Fruit fly (Drosophila melanogaster): ENCODE measurements around the gene Hex-A.

Gene Hex-A

DNA sequence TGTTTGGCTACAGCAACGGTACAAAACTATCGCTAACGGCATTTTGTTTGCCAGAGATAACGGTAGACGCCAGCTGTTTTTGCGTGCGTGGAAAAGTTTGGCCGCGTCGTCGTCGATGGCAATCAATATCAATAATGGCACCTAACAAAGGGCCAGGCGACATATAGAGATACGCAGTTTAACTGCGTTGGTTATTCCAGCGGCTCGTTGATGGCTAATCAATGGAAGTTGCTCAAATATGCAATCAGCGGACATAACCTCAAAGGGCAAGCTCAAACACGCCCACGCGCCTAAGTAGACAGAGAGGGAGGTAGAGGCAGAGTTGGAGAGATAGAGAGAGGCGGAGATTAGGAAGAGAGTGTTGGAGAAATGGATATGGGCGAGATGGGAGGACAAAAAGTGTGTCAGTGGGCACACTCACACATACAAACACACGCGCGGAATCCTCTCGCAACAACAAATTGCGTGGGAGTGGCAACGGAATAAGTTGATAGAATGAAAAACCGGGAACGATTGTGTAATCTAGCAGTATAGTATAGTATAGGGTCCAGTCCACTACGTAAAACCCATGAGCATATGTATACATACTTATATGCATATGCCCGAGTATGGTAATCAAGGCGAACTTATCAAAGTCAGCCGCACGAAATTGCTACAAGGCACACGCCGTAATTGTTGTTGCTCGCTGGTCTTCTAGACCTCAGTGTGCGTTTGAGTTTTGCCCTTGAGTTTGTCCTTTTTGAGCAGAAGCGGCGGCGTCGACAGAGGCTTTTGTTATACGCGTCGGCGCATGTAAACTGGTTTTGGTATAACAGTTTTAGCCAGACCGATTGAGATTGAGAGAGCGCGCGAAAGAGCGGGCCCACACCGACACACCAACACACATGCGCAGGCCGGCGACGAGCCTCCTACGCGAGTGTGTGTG is 13.9 kb downstream of the Hex-A start (continued):
- TF ChIP-seq CG8290 (GFP tag; optimal IDR thresholded peaks at IDR 0.05) (no peak), CG8290 (tag; optimal IDR thresholded peaks at IDR 0.05) (peak in 1 of 2 experiments; percentile 51), gcm (GFP tag; optimal IDR thresholded peaks at IDR 0.05) (no peak), sd (tag; optimal IDR thresholded peaks at IDR 0.05) (peak; percentile 29)

- TF ChIP-seq CG43689 (GFP tag; IDR thresholded peaks at IDR 0.05) (0 out of 2 replicates have a peak, but pooled peaks have one; percentile 17), twi (tag; optimal IDR thresholded peaks at IDR 0.05) (peak; percentile 42), CG4820 (GFP tag; optimal IDR thresholded peaks at IDR 0.05) (peak; percentile 81), chinmo (GFP tag; IDR thresholded peaks at IDR 0.05; ENCODE audit: partially characterized antibody) (no peak; the same call in 3 of the 4 replicates), Elba2 (GFP tag; optimal IDR thresholded peaks at IDR 0.05) (no peak), CG17802 (tag; optimal IDR thresholded peaks at IDR 0.05) (no peak), gfzf (GFP tag; optimal IDR thresholded peaks at IDR 0.05) (no peak), org-1 (GFP tag; optimal IDR thresholded peaks at IDR 0.05) (peak; percentile 78), luna (GFP tag; optimal IDR thresholded peaks at IDR 0.05) (peak; percentile 32), fru (optimal IDR thresholded peaks at IDR 0.05) (no peak), ap (GFP tag; IDR thresholded peaks at IDR 0.05) (peak; percentile 37; the same call in 1 of the 2 replicates), dmrt99B (tag; optimal IDR thresholded peaks at IDR 0.05) (peak; percentile 86), al (GFP tag; IDR thresholded peaks at IDR 0.05) (peak; percentile 51; the same call in 1 of the 2 replicates), nau (GFP tag; optimal IDR thresholded peaks at IDR 0.05) (peak; percentile 60), CG2199 (GFP tag; IDR thresholded peaks at IDR 0.05) (no peak), lilli (GFP tag; optimal IDR thresholded peaks at IDR 0.05) (peak; percentile 84), Myb (GFP tag; optimal IDR thresholded peaks at IDR 0.05) (no peak), Blimp-1 (GFP tag; optimal IDR thresholded peaks at IDR 0.05) (peak; percentile 58), CG1233 (GFP tag; optimal IDR thresholded peaks at IDR 0.05) (peak; percentile 64), CG31365 (tag; optimal IDR thresholded peaks at IDR 0.05) (peak; percentile 31), pum (GFP tag; optimal IDR thresholded peaks at IDR 0.05) (peak; percentile 72), tin (GFP tag; optimal IDR thresholded peaks at IDR 0.05) (peak; percentile 67), bowl (GFP tag; IDR thresholded peaks at IDR 0.05) (0 out of 2 replicates have a peak, but pooled peaks have one; percentile 7), Lhr (GFP tag; optimal IDR thresholded peaks at IDR 0.05) (peak; percentile 32), zen2 (GFP tag; IDR thresholded peaks at IDR 0.05; ENCODE audit: partially characterized antibody) (no peak), NC2β (GFP tag; optimal IDR thresholded peaks at IDR 0.05) (peak; percentile 21), CG10267 (tag; optimal IDR thresholded peaks at IDR 0.05) (peak; percentile 53), D (optimal IDR thresholded peaks at IDR 0.05) (no peak), D (GFP tag; optimal IDR thresholded peaks at IDR 0.05) (peak; percentile 60), Aef1 (GFP tag; IDR thresholded peaks at IDR 0.05) (0 out of 3 replicates have a peak, but pooled peaks have one; percentile 23), CG9817 (tag; optimal IDR thresholded peaks at IDR 0.05) (peak; percentile 67), Hey (tag; optimal IDR thresholded peaks at IDR 0.05) (peak; percentile 36), zfh2 (GFP tag; optimal IDR thresholded peaks at IDR 0.05) (peak; percentile 74), CG3995 (GFP tag; optimal IDR thresholded peaks at IDR 0.05) (peak; percentile 14), CG16815 (GFP tag; optimal IDR thresholded peaks at IDR 0.05) (peak; percentile 56), knrl (GFP tag; IDR thresholded peaks at IDR 0.05; ENCODE audit: partially characterized antibody) (no peak), Adf1 (GFP tag; IDR thresholded peaks at IDR 0.05) (peak; percentile 3; the same call in 1 of the 2 replicates), Hsf (GFP tag; optimal IDR thresholded peaks at IDR 0.05) (peak; percentile 74), CG6791 (GFP tag; IDR thresholded peaks at IDR 0.05; ENCODE audit: partially characterized antibody) (no peak), CG10274 (GFP tag; optimal IDR thresholded peaks at IDR 0.05) (peak; percentile 53), CG12155 (GFP tag; optimal IDR thresholded peaks at IDR 0.05) (peak; percentile 57), gsb-n (tag; optimal IDR thresholded peaks at IDR 0.05) (peak; percentile 30)
Measured at dm6 chrX:9600083-9600817, 14.8 kb downstream of the Hex-A start.

Data from whole organism, embryonic.